Fruit fly (Drosophila melanogaster) whole organism, embryonic: Measurements from ENCODE around the gene rho-5.
A peak's percentile ranks its signal among the peaks of the same experiment; 100 is the strongest.

ENCODE experiments used
- Adf1 ChIP-seq: fragments of 200-800 bp; sonication (Bioruptor generic); IDR thresholded peaks from 2 replicates; pipeline ENCODE4 v1.3.6; 2022; ENCODE audit warnings: missing biosample characterization, missing genetic modification characterization
- Antp ChIP-seq: fragments of 200-800 bp; sonication (Bioruptor generic); optimal IDR thresholded peaks from 3 replicates; lab custom pipeline; 2016; ENCODE audit warnings: missing biosample characterization, missing genetic modification characterization
- B-H1 ChIP-seq: fragments of 200-800 bp; sonication (Bioruptor generic); IDR thresholded peaks from 3 replicates; pipeline ENCODE4 v1.3.6; 2022; ENCODE audit warnings: missing biosample characterization, missing genetic modification characterization
- CG11247 ChIP-seq: fragments of 200-800 bp; sonication (Bioruptor generic); IDR thresholded peaks from 2 replicates; pipeline ENCODE4 v1.3.6; 2022; ENCODE audit warnings: missing biosample characterization, missing genetic modification characterization
- CG11504 ChIP-seq: fragments of 200-800 bp; sonication (Bioruptor generic); optimal IDR thresholded peaks from 3 replicates; lab custom pipeline; 2019; ENCODE audit warnings: missing biosample characterization, mild to moderate bottlenecking, missing genetic modification characterization, moderate library complexity
- CG1233 ChIP-seq: fragments of 200-800 bp; sonication (Bioruptor generic); optimal IDR thresholded peaks from 4 replicates; lab custom pipeline; 2018; ENCODE audit warnings: missing biosample characterization, mild to moderate bottlenecking, missing genetic modification characterization
- CG17328 ChIP-seq: fragments of 200-800 bp; sonication (Bioruptor generic); IDR thresholded peaks from 2 replicates; pipeline ENCODE4 v1.3.6; 2022; ENCODE audit warnings: missing biosample characterization, missing genetic modification characterization
- CG17612 ChIP-seq: fragments of 200-800 bp; sonication (Bioruptor generic); IDR thresholded peaks from 2 replicates; pipeline ENCODE4 v1.3.6; 2022; ENCODE audit warnings: missing biosample characterization, missing genetic modification characterization
- CG18262 ChIP-seq: fragments of 200-800 bp; optimal IDR thresholded peaks from 3 replicates; lab custom pipeline; 2019; ENCODE audit warnings: missing biosample characterization, mild to moderate bottlenecking, missing genetic modification characterization, moderate library complexity
- CG1832 ChIP-seq: fragments of 200-800 bp; sonication (Bioruptor generic); optimal IDR thresholded peaks from 2 replicates; lab custom pipeline; 2017; ENCODE audit warnings: missing biosample characterization, mild to moderate bottlenecking, missing genetic modification characterization, inconsistent platforms
- CG30403 ChIP-seq: fragments of 200-800 bp; sonication (Bioruptor generic); optimal IDR thresholded peaks from 3 replicates; lab custom pipeline; 2016; ENCODE audit warnings: missing biosample characterization, missing genetic modification characterization
- CG30431 ChIP-seq: fragments of 200-800 bp; sonication (Bioruptor generic); optimal IDR thresholded peaks from 2 replicates; lab custom pipeline; 2017; ENCODE audit warnings: missing biosample characterization, missing genetic modification characterization
- CG31365 ChIP-seq: fragments of 200-800 bp; sonication (Bioruptor generic); optimal IDR thresholded peaks from 2 replicates; lab custom pipeline; 2018; ENCODE audit warnings: missing biosample characterization, mild to moderate bottlenecking, missing genetic modification characterization
- CG31441 ChIP-seq: fragments of 200-800 bp; sonication (Bioruptor generic); IDR thresholded peaks from 2 replicates; pipeline ENCODE4 v1.3.6; 2022; ENCODE audit warnings: missing biosample characterization, missing genetic modification characterization
- CG3163 ChIP-seq: fragments of 200-800 bp; sonication (Bioruptor generic); optimal IDR thresholded peaks from 3 replicates; lab custom pipeline; 2016; ENCODE audit warnings: missing biosample characterization, missing genetic modification characterization
- CG5245 ChIP-seq: fragments of 200-800 bp; sonication (Bioruptor generic); optimal IDR thresholded peaks from 3 replicates; lab custom pipeline; 2016; ENCODE audit warnings: missing biosample characterization, missing genetic modification characterization
- CG6765 ChIP-seq: fragments of 200-800 bp; sonication (Bioruptor generic); optimal IDR thresholded peaks from 3 replicates; lab custom pipeline; 2017; ENCODE audit warnings: missing biosample characterization, mild to moderate bottlenecking, missing genetic modification characterization
- CG6813 ChIP-seq: fragments of 200-800 bp; sonication (Bioruptor generic); optimal IDR thresholded peaks from 2 replicates; lab custom pipeline; 2017; ENCODE audit warnings: missing biosample characterization, missing genetic modification characterization, mild to moderate bottlenecking, moderate library complexity, missing genetic modification reagents
- CG7786 ChIP-seq: fragments of 200-800 bp; sonication (Bioruptor generic); optimal IDR thresholded peaks from 2 replicates; lab custom pipeline; 2016; ENCODE audit warnings: missing biosample characterization, missing genetic modification characterization
- CG8281 ChIP-seq: fragments of 200-800 bp; sonication (Bioruptor generic); optimal IDR thresholded peaks from 2 replicates; lab custom pipeline; 2018; ENCODE audit warnings: missing biosample characterization, mild to moderate bottlenecking, missing genetic modification characterization, moderate library complexity
- CG8290 ChIP-seq, 3 experiments: fragments of 200-800 bp; sonication (Bioruptor generic); optimal IDR thresholded peaks; 2 replicates each; lab custom pipeline; 2016 to 2019; ENCODE audit warnings: missing biosample characterization in 3 of 3, missing genetic modification characterization in 3 of 3, mild to moderate bottlenecking in 2 of 3, moderate library complexity in 1 of 3
- CoRest ChIP-seq: fragments of 200-800 bp; sonication (Bioruptor generic); optimal IDR thresholded peaks from 3 replicates; lab custom pipeline; 2018; ENCODE audit warnings: missing biosample characterization, mild to moderate bottlenecking, missing genetic modification characterization, moderate library complexity
- Dad ChIP-seq: fragments of 200-800 bp; sonication (Bioruptor generic); optimal IDR thresholded peaks from 3 replicates; lab custom pipeline; 2016; ENCODE audit warnings: missing biosample characterization, missing genetic modification characterization
- Drgx ChIP-seq: fragments of 200-800 bp; sonication (Bioruptor generic); IDR thresholded peaks from 2 replicates; pipeline ENCODE4 v1.3.6; 2022; ENCODE audit warnings: missing biosample characterization, missing genetic modification characterization
- Eip74EF ChIP-seq, 2 experiments: fragments of 200-800 bp in 1 of 2; fragments of >200 bp in 1 of 2; sonication (Bioruptor generic) in 1 of 2; optimal IDR thresholded peaks; 2 replicates each; lab custom pipeline; 2017 to 2019; ENCODE audit warnings: missing biosample characterization in 2 of 2, missing genetic modification characterization in 2 of 2, mild to moderate bottlenecking in 1 of 2, moderate library complexity in 1 of 2
- Fer3 ChIP-seq: fragments of 200-800 bp; sonication (Bioruptor generic); optimal IDR thresholded peaks from 2 replicates; lab custom pipeline; 2018; ENCODE audit warnings: missing biosample characterization, mild to moderate bottlenecking, missing genetic modification characterization, moderate library complexity
- Hand ChIP-seq: fragments of 200-800 bp; sonication (Bioruptor generic); optimal IDR thresholded peaks from 2 replicates; lab custom pipeline; 2017; ENCODE audit warnings: mild to moderate bottlenecking, missing biosample characterization, missing genetic modification reagents, missing genetic modification characterization
- Hey ChIP-seq: fragments of 200-800 bp; sonication (Bioruptor generic); optimal IDR thresholded peaks from 3 replicates; lab custom pipeline; 2018; ENCODE audit warnings: missing biosample characterization, mild to moderate bottlenecking, missing genetic modification characterization
- Meics ChIP-seq: fragments of 200-800 bp; sonication (Bioruptor generic); optimal IDR thresholded peaks from 2 replicates; lab custom pipeline; 2017; ENCODE audit warnings: missing biosample characterization, mild to moderate bottlenecking, missing genetic modification characterization
- Oaz ChIP-seq: fragments of 200-800 bp; sonication (Bioruptor generic); IDR thresholded peaks from 2 replicates; pipeline ENCODE4 v1.3.6; 2022; ENCODE audit warnings: missing biosample characterization, missing genetic modification characterization
- Sox102F ChIP-seq: fragments of 200-800 bp; sonication (Bioruptor generic); optimal IDR thresholded peaks from 2 replicates; lab custom pipeline; 2018; ENCODE audit warnings: missing biosample characterization, mild to moderate bottlenecking, missing genetic modification characterization, moderate library complexity
- Sry-δ ChIP-seq: fragments of 200-800 bp; sonication (Bioruptor generic); optimal IDR thresholded peaks from 2 replicates; lab custom pipeline; 2016; ENCODE audit warnings: missing biosample characterization, missing genetic modification characterization
- Ssrp ChIP-seq: fragments of 200-800 bp; sonication (Bioruptor generic); optimal IDR thresholded peaks from 2 replicates; lab custom pipeline; 2018; ENCODE audit warnings: missing biosample characterization, mild to moderate bottlenecking, missing genetic modification characterization, moderate library complexity
- Tbp ChIP-seq: fragments of >200 bp; optimal IDR thresholded peaks from 2 replicates; lab custom pipeline; 2018; ENCODE audit warnings: missing biosample characterization, missing genetic modification characterization
- Usf ChIP-seq: fragments of 200-800 bp; sonication (Bioruptor generic); optimal IDR thresholded peaks from 2 replicates; lab custom pipeline; 2017; ENCODE audit warnings: missing genotype, missing biosample characterization, missing genetic modification characterization
- Vsx1 ChIP-seq: fragments of 200-800 bp; sonication (Bioruptor generic); optimal IDR thresholded peaks from 2 replicates; lab custom pipeline; 2017; ENCODE audit warnings: missing biosample characterization, mild to moderate bottlenecking, missing genetic modification characterization, missing genetic modification reagents
- ab ChIP-seq: fragments of 200-800 bp; sonication (Bioruptor generic); optimal IDR thresholded peaks from 2 replicates; lab custom pipeline; 2016; ENCODE audit warnings: missing biosample characterization, missing genetic modification characterization
- ash1 ChIP-seq: fragments of 200-800 bp; sonication (Bioruptor generic); optimal IDR thresholded peaks from 2 replicates; lab custom pipeline; 2018; ENCODE audit warnings: missing biosample characterization, mild to moderate bottlenecking, missing genetic modification characterization
- chn ChIP-seq: fragments of 200-800 bp; sonication (Bioruptor generic); optimal IDR thresholded peaks from 2 replicates; lab custom pipeline; 2016; ENCODE audit warnings: missing biosample characterization, missing genetic modification characterization
- croc ChIP-seq: fragments of 200-800 bp; sonication (Bioruptor generic); conservative IDR thresholded peaks from 3 replicates; pipeline ENCODE4 v1.3.6; 2022; ENCODE audit warnings: missing biosample characterization, missing genetic modification characterization
- cwo ChIP-seq: fragments of 200-800 bp; sonication (Bioruptor generic); optimal IDR thresholded peaks from 3 replicates; lab custom pipeline; 2017; ENCODE audit warnings: missing biosample characterization, missing genetic modification characterization, mild to moderate bottlenecking, moderate library complexity, missing genetic modification reagents
- lola ChIP-seq, 3 experiments: fragments of >200 bp in 2 of 3; fragments of 200-800 bp in 1 of 3; sonication (Bioruptor generic) in 1 of 3; optimal IDR thresholded peaks; 2 replicates each; lab custom pipeline; 2017 to 2019; ENCODE audit warnings: missing biosample characterization in 3 of 3, missing genetic modification characterization in 3 of 3, mild to moderate bottlenecking in 1 of 3, moderate library complexity in 1 of 3
- nmo ChIP-seq: fragments of 200-800 bp; sonication (Bioruptor generic); optimal IDR thresholded peaks from 2 replicates; lab custom pipeline; 2018; ENCODE audit warnings: missing biosample characterization, mild to moderate bottlenecking, missing genetic modification characterization, moderate library complexity
- oc ChIP-seq: fragments of 200-800 bp; sonication (Bioruptor generic); optimal IDR thresholded peaks from 2 replicates; lab custom pipeline; 2018; ENCODE audit warnings: missing biosample characterization, mild to moderate bottlenecking, missing genetic modification characterization, moderate library complexity
- peb ChIP-seq: fragments of 200-800 bp; sonication (Bioruptor generic); IDR thresholded peaks from 2 replicates; pipeline ENCODE4 v1.3.6; 2022; ENCODE audit warnings: missing biosample characterization, missing genetic modification characterization
- slbo ChIP-seq: fragments of 200-800 bp; sonication (Bioruptor generic); IDR thresholded peaks from 2 replicates; pipeline ENCODE4 v1.3.6; 2022; ENCODE audit warnings: missing biosample characterization, missing genetic modification characterization
- tna ChIP-seq: fragments of 200-800 bp; sonication (Bioruptor generic); IDR thresholded peaks from 2 replicates; pipeline ENCODE4 v1.3.6; 2022; ENCODE audit warnings: missing biosample characterization, missing genetic modification characterization; ENCODE audit not compliant: partially characterized antibody
- ttk ChIP-seq: fragments of 200-800 bp; sonication (Bioruptor generic); IDR thresholded peaks from 2 replicates; pipeline ENCODE4 v2.1.2; 2022; ENCODE audit warnings: missing biosample characterization, missing genetic modification characterization
- zfh2 ChIP-seq: fragments of 200-800 bp; sonication (Bioruptor generic); optimal IDR thresholded peaks from 2 replicates; lab custom pipeline; 2016; ENCODE audit warnings: missing biosample characterization, missing genetic modification characterization

Gene rho-5

dm6 chr2L:10339212-10339721, 34.4 kb downstream of the rho-5 start, which contains the start of gene SamDC (continued):
- TF ChIP-seq CG8290 (GFP tag; optimal IDR thresholded peaks at IDR 0.05; lab: Kevin White, UChicago) (peak; percentile 80), CG8290 (tag; optimal IDR thresholded peaks at IDR 0.05; lab: Kevin White, UChicago) (peak; percentile 1 to 79), Usf (GFP tag; lab: Kevin White, UChicago) (no peak), CG31365 (no peak), CG5245 (GFP tag; lab: Kevin White, UChicago) (peak; percentile 14), CG30431 (GFP tag; lab: Kevin White, UChicago) (no peak), Sox102F (GFP tag; lab: Kevin White, UChicago) (peak; percentile 54), CG1832 (GFP tag; lab: Kevin White, UChicago) (no peak), croc (GFP tag; lab: Robert Waterston, UW) (no peak), peb (no peak; the same call in 1 of the 2 replicates), Adf1 (peak; percentile 27; the same call in 1 of the 2 replicates), lola (GFP tag; optimal IDR thresholded peaks at IDR 0.05; lab: Kevin White, UChicago) (peak in 2 of 3 experiments; percentile 24 to 98), ab (GFP tag; lab: Kevin White, UChicago) (no peak), ash1 (GFP tag; lab: Kevin White, UChicago) (peak; percentile 16), Hey (tag; lab: Kevin White, UChicago) (no peak), CoRest (peak; percentile 66), CG18262 (tag; lab: Kevin White, UChicago) (no peak), CG3163 (GFP tag; lab: Kevin White, UChicago) (no peak), Oaz (no peak), Tbp (no peak), Fer3 (peak; percentile 34), B-H1 (GFP tag; lab: Robert Waterston, UW) (no peak; the same call in 2 of the 3 replicates), Hand (GFP tag; lab: Kevin White, UChicago) (no peak), CG31441 (peak; percentile 49; the same call in 1 of the 2 replicates), CG1233 (GFP tag; lab: Kevin White, UChicago) (no peak), CG11247 (GFP tag; lab: Robert Waterston, UW) (no peak), Vsx1 (GFP tag; lab: Kevin White, UChicago) (no peak), CG6765 (GFP tag; lab: Kevin White, UChicago) (peak; percentile 31), tna (GFP tag; lab: Robert Waterston, UW) (peak; percentile 77), CG17612 (GFP tag; lab: Robert Waterston, UW) (no peak), chn (GFP tag; lab: Kevin White, UChicago) (peak; percentile 10), oc (tag; lab: Kevin White, UChicago) (no peak), slbo (GFP tag; lab: Robert Waterston, UW) (peak; percentile 57), Antp (GFP tag; lab: Kevin White, UChicago) (peak; percentile 43), CG6813 (peak; percentile 46), CG8281 (no peak), Dad (GFP tag; lab: Kevin White, UChicago) (peak; percentile 5), CG30403 (peak; percentile 55), zfh2 (GFP tag; lab: Kevin White, UChicago) (peak; percentile 27), nmo (GFP tag; lab: Kevin White, UChicago) (peak; percentile 46), CG17328 (GFP tag; lab: Robert Waterston, UW) (peak; percentile 24; the same call in 1 of the 2 replicates), Ssrp (tag; lab: Kevin White, UChicago) (peak; percentile 57), ttk (GFP tag; lab: Robert Waterston, UW) (no peak; the same call in 1 of the 2 replicates), CG7786 (GFP tag; lab: Kevin White, UChicago) (peak; percentile 16), cwo (GFP tag; lab: Kevin White, UChicago) (no peak), Sry-δ (GFP tag; lab: Kevin White, UChicago) (peak; percentile 92), CG11504 (tag; lab: Kevin White, UChicago) (peak; percentile 73), Eip74EF (GFP tag; optimal IDR thresholded peaks at IDR 0.05; lab: Kevin White, UChicago) (peak in 1 of 2 experiments; percentile 94), Drgx (GFP tag; lab: Robert Waterston, UW) (no peak; the same call in 1 of the 2 replicates), Meics (GFP tag; lab: Kevin White, UChicago) (peak; percentile 25)
